Fruit fly (Drosophila melanogaster) whole organism, prepupa: Measurements from ENCODE around the gene Zwilch.

ENCODE experiments used
- CG8119 ChIP-seq: fragments of 200-800 bp; sonication (Bioruptor generic); IDR thresholded peaks from 3 replicates; pipeline ENCODE4 v1.3.6; 2022; ENCODE audit warnings: missing biosample characterization, missing genetic modification characterization
- Gug ChIP-seq: fragments of 200-800 bp; sonication (Bioruptor generic); IDR thresholded peaks from 2 replicates; pipeline ENCODE4 v1.3.6; 2022; ENCODE audit warnings: missing biosample characterization, missing genetic modification characterization
- esn ChIP-seq: fragments of 200-800 bp; sonication (Bioruptor generic); optimal IDR thresholded peaks from 2 replicates; lab custom pipeline; 2016; ENCODE audit warnings: missing biosample characterization, mild to moderate bottlenecking, missing genetic modification characterization, moderate library complexity

DNA sequence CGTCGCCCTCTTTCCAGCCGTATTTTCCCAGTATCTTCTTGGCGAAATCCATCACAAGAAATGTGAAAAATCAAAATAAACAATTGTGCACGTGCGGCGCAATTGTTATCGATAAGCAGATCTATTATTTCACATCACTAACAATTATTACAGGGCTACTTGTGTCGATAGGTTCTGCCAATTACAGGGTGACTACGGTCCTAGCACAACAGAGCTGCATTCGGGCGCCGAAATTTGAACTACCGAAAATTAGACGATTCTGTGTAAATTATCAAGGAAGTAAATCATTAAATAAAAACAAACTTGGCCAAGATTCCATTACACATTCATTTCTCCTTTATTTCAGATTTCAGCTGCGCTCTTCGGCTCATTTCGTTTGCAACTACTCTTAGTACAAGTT, 2.7 kb upstream of the Zwilch start, which contains the start of gene CG15561:
- no peak for TF ChIP-seq CG8119
- no peak for TF ChIP-seq Gug (GFP tag; lab: Robert Waterston, UW)
- TF ChIP-seq esn (GFP tag; lab: Kevin White, UChicago), result no peak
